Fruit fly (Drosophila melanogaster) whole organism, embryonic: Measurements from ENCODE around the gene CG46465.

ENCODE experiments used
- ATbp ChIP-seq: fragments of 200-800 bp; sonication (Bioruptor generic); optimal IDR thresholded peaks from 2 replicates; lab custom pipeline; 2017; ENCODE audit warnings: missing biosample characterization, mild to moderate bottlenecking, missing genetic modification characterization, missing genetic modification reagents
- Atf-2 ChIP-seq: fragments of 200-800 bp; sonication (Bioruptor generic); optimal IDR thresholded peaks from 2 replicates; lab custom pipeline; 2016; ENCODE audit warnings: missing biosample characterization, missing genetic modification characterization
- B-H2 ChIP-seq: fragments of 200-800 bp; sonication (Bioruptor generic); optimal IDR thresholded peaks from 2 replicates; lab custom pipeline; 2018; ENCODE audit warnings: missing biosample characterization, mild to moderate bottlenecking, missing genetic modification characterization
- Bdp1 ChIP-seq: fragments of 200-800 bp; sonication (Bioruptor generic); optimal IDR thresholded peaks from 3 replicates; lab custom pipeline; 2016; ENCODE audit warnings: missing biosample characterization, missing genetic modification characterization
- CG11085 ChIP-seq: fragments of 200-800 bp; sonication (Bioruptor generic); IDR thresholded peaks from 2 replicates; pipeline ENCODE4 v1.3.6; 2022; ENCODE audit warnings: missing biosample characterization, missing genetic modification characterization
- CG12236 ChIP-seq: fragments of 200-800 bp; sonication (Bioruptor generic); optimal IDR thresholded peaks from 2 replicates; lab custom pipeline; 2016; ENCODE audit warnings: missing biosample characterization, missing genetic modification characterization
- CG17328 ChIP-seq: fragments of 200-800 bp; sonication (Bioruptor generic); IDR thresholded peaks from 2 replicates; pipeline ENCODE4 v1.3.6; 2022; ENCODE audit warnings: missing biosample characterization, missing genetic modification characterization
- CG17568 ChIP-seq: fragments of 200-800 bp; sonication (Bioruptor generic); optimal IDR thresholded peaks from 2 replicates; lab custom pipeline; 2018; ENCODE audit warnings: missing biosample characterization, mild to moderate bottlenecking, missing genetic modification characterization, moderate library complexity
- CG18619 ChIP-seq: fragments of 200-800 bp; sonication (Bioruptor generic); optimal IDR thresholded peaks from 3 replicates; lab custom pipeline; 2017; ENCODE audit warnings: missing biosample characterization, mild to moderate bottlenecking, missing genetic modification characterization
- CG30431 ChIP-seq: fragments of 200-800 bp; sonication (Bioruptor generic); optimal IDR thresholded peaks from 2 replicates; lab custom pipeline; 2017; ENCODE audit warnings: missing biosample characterization, missing genetic modification characterization
- CG4820 ChIP-seq: fragments of 200-800 bp; sonication (Bioruptor generic); optimal IDR thresholded peaks from 3 replicates; lab custom pipeline; 2016; ENCODE audit warnings: missing biosample characterization, missing genetic modification characterization
- CG6175 ChIP-seq: fragments of 200-800 bp; sonication (Bioruptor generic); IDR thresholded peaks from 3 replicates; pipeline ENCODE4 v1.3.6; 2022; ENCODE audit warnings: missing biosample characterization, missing genetic modification characterization
- CG6654 ChIP-seq: fragments of 200-800 bp; sonication (Bioruptor generic); optimal IDR thresholded peaks from 2 replicates; lab custom pipeline; 2017; ENCODE audit warnings: missing biosample characterization, mild to moderate bottlenecking, missing genetic modification characterization
- CG8924 ChIP-seq: fragments of 200-800 bp; optimal IDR thresholded peaks from 3 replicates; lab custom pipeline; 2019; ENCODE audit warnings: missing biosample characterization, mild to moderate bottlenecking, missing genetic modification characterization, moderate library complexity
- CHES-1-like ChIP-seq: fragments of 200-800 bp; sonication (Bioruptor generic); optimal IDR thresholded peaks from 2 replicates; lab custom pipeline; 2016; ENCODE audit warnings: missing biosample characterization, missing genetic modification characterization
- D19A ChIP-seq: fragments of 200-800 bp; optimal IDR thresholded peaks from 3 replicates; lab custom pipeline; 2019; ENCODE audit warnings: missing biosample characterization, mild to moderate bottlenecking, missing genetic modification characterization, moderate library complexity
- Ets65A ChIP-seq: fragments of 200-800 bp; sonication (Bioruptor generic); peaks from one replicate; lab custom pipeline; 2016; ENCODE audit warnings: missing biosample characterization, missing genetic modification characterization
- H15 ChIP-seq: fragments of 200-800 bp; sonication (Bioruptor generic); IDR thresholded peaks from 3 replicates; pipeline ENCODE4 v1.3.6; 2022; ENCODE audit warnings: missing biosample characterization, missing genetic modification characterization
- H2.0 ChIP-seq: fragments of 200-800 bp; sonication (Bioruptor generic); IDR thresholded peaks from 2 replicates; pipeline ENCODE4 v1.3.6; 2022; ENCODE audit warnings: missing biosample characterization, missing genetic modification characterization
- HmgZ ChIP-seq: fragments of 200-800 bp; sonication (Bioruptor generic); optimal IDR thresholded peaks from 2 replicates; lab custom pipeline; 2018; ENCODE audit warnings: missing biosample characterization, mild to moderate bottlenecking, missing genetic modification characterization
- Hr51 ChIP-seq, 2 experiments: fragments of 200-800 bp; sonication (Bioruptor generic); optimal IDR thresholded peaks; 2 replicates in 1 of 2; 3 replicates in 1 of 2; lab custom pipeline; 2016 to 2018; ENCODE audit warnings: missing biosample characterization in 2 of 2, missing genetic modification characterization in 2 of 2, mild to moderate bottlenecking in 1 of 2, moderate library complexity in 1 of 2
- Oaz ChIP-seq: fragments of 200-800 bp; sonication (Bioruptor generic); IDR thresholded peaks from 2 replicates; pipeline ENCODE4 v1.3.6; 2022; ENCODE audit warnings: missing biosample characterization, missing genetic modification characterization
- Oli ChIP-seq: fragments of 200-800 bp; sonication (Bioruptor generic); optimal IDR thresholded peaks from 2 replicates; lab custom pipeline; 2018; ENCODE audit warnings: missing biosample characterization, mild to moderate bottlenecking, missing genetic modification characterization, moderate library complexity
- Rfx ChIP-seq: fragments of 200-800 bp; sonication (Bioruptor generic); IDR thresholded peaks from 2 replicates; pipeline ENCODE4 v1.3.6; 2022; ENCODE audit warnings: missing biosample characterization, missing genetic modification characterization
- Sox102F ChIP-seq: fragments of 200-800 bp; sonication (Bioruptor generic); optimal IDR thresholded peaks from 2 replicates; lab custom pipeline; 2018; ENCODE audit warnings: missing biosample characterization, mild to moderate bottlenecking, missing genetic modification characterization, moderate library complexity
- Trl ChIP-seq, 3 experiments: fragments of >200 bp in 2 of 3; fragments of 200-800 bp in 1 of 3; sonication (Bioruptor generic) in 1 of 3; optimal IDR thresholded peaks; 2 replicates in 1 of 3; 3 replicates in 2 of 3; lab custom pipeline; 2016 to 2017; ENCODE audit warnings: missing biosample characterization in 1 of 3, missing genetic modification characterization in 1 of 3
- ap ChIP-seq: fragments of 200-800 bp; sonication (Bioruptor generic); IDR thresholded peaks from 2 replicates; pipeline ENCODE4 v1.3.6; 2022; ENCODE audit warnings: missing biosample characterization, missing genetic modification characterization
- bbx ChIP-seq: fragments of 200-800 bp; sonication (Bioruptor generic); IDR thresholded peaks from 2 replicates; pipeline ENCODE4 v1.3.6; 2022; ENCODE audit warnings: missing biosample characterization, missing genetic modification characterization; ENCODE audit not compliant: partially characterized antibody
- cg ChIP-seq: fragments of 200-800 bp; sonication (Bioruptor generic); optimal IDR thresholded peaks from 3 replicates; lab custom pipeline; 2019; ENCODE audit warnings: missing biosample characterization, mild to moderate bottlenecking, missing genetic modification characterization, moderate library complexity
- crol ChIP-seq: fragments of 200-800 bp; sonication (Bioruptor generic); IDR thresholded peaks from 2 replicates; pipeline ENCODE4 v1.3.6; 2022; ENCODE audit warnings: missing biosample characterization, missing genetic modification characterization
- da ChIP-seq: fragments of 200-800 bp; sonication (Bioruptor generic); optimal IDR thresholded peaks from 2 replicates; lab custom pipeline; 2016; ENCODE audit warnings: missing biosample characterization, missing genetic modification characterization
- dpn ChIP-seq, 2 experiments: fragments of 200-800 bp; sonication (Bioruptor generic); optimal IDR thresholded peaks; 3 replicates each; lab custom pipeline; 2016; ENCODE audit warnings: missing biosample characterization in 2 of 2, missing genetic modification characterization in 2 of 2
- en ChIP-seq: fragments of 200-800 bp; sonication (Bioruptor generic); optimal IDR thresholded peaks from 2 replicates; lab custom pipeline; 2016; ENCODE audit warnings: missing biosample characterization, missing genetic modification characterization
- fd96Cb ChIP-seq: fragments of 200-800 bp; sonication (Bioruptor generic); optimal IDR thresholded peaks from 2 replicates; lab custom pipeline; 2018; ENCODE audit warnings: missing biosample characterization, mild to moderate bottlenecking, missing genetic modification characterization, moderate library complexity
- ftz-f1 ChIP-seq: fragments of 200-800 bp; sonication (Bioruptor generic); optimal IDR thresholded peaks from 2 replicates; lab custom pipeline; 2016; ENCODE audit warnings: missing biosample characterization, missing genetic modification characterization
- gcm2 ChIP-seq: fragments of 200-800 bp; sonication (Bioruptor generic); optimal IDR thresholded peaks from 2 replicates; lab custom pipeline; 2016; ENCODE audit warnings: missing biosample characterization, missing genetic modification characterization
- gem ChIP-seq: fragments of 200-800 bp; sonication (Bioruptor generic); optimal IDR thresholded peaks from 2 replicates; lab custom pipeline; 2019; ENCODE audit warnings: missing biosample characterization, mild to moderate bottlenecking, missing genetic modification characterization, moderate library complexity
- her ChIP-seq: fragments of 200-800 bp; sonication (Bioruptor generic); optimal IDR thresholded peaks from 2 replicates; lab custom pipeline; 2016; ENCODE audit warnings: missing biosample characterization, missing genetic modification characterization
- kni ChIP-seq: fragments of 200-800 bp; sonication (Bioruptor generic); optimal IDR thresholded peaks from 3 replicates; lab custom pipeline; 2017; ENCODE audit warnings: mild to moderate bottlenecking, missing biosample characterization, missing genetic modification reagents, missing genetic modification characterization
- lola ChIP-seq, 3 experiments: fragments of >200 bp in 2 of 3; fragments of 200-800 bp in 1 of 3; sonication (Bioruptor generic) in 1 of 3; optimal IDR thresholded peaks; 2 replicates each; lab custom pipeline; 2017 to 2019; ENCODE audit warnings: missing biosample characterization in 3 of 3, missing genetic modification characterization in 3 of 3, mild to moderate bottlenecking in 1 of 3, moderate library complexity in 1 of 3
- nmo ChIP-seq: fragments of 200-800 bp; sonication (Bioruptor generic); optimal IDR thresholded peaks from 2 replicates; lab custom pipeline; 2018; ENCODE audit warnings: missing biosample characterization, mild to moderate bottlenecking, missing genetic modification characterization, moderate library complexity
- phol ChIP-seq: fragments of 200-800 bp; sonication (Bioruptor generic); optimal IDR thresholded peaks from 3 replicates; lab custom pipeline; 2018; ENCODE audit warnings: missing biosample characterization, mild to moderate bottlenecking, missing genetic modification characterization, moderate library complexity
- rib ChIP-seq: fragments of 200-800 bp; sonication (Bioruptor generic); IDR thresholded peaks from 2 replicates; pipeline ENCODE4 v1.3.6; 2022; ENCODE audit warnings: missing biosample characterization, missing genetic modification characterization
- sim ChIP-seq: fragments of 200-800 bp; sonication (Bioruptor generic); IDR thresholded peaks from 2 replicates; pipeline ENCODE4 v1.3.6; 2022; ENCODE audit warnings: missing biosample characterization, missing genetic modification characterization
- vfl ChIP-seq: fragments of 200-800 bp; sonication (Bioruptor generic); optimal IDR thresholded peaks from 2 replicates; lab custom pipeline; 2016; ENCODE audit warnings: missing biosample characterization, missing genetic modification characterization
- zen ChIP-seq: fragments of 200-800 bp; sonication (Bioruptor generic); optimal IDR thresholded peaks from 3 replicates; lab custom pipeline; 2018; ENCODE audit warnings: missing biosample characterization, mild to moderate bottlenecking, missing genetic modification characterization, moderate library complexity

Gene CG46465

DNA sequence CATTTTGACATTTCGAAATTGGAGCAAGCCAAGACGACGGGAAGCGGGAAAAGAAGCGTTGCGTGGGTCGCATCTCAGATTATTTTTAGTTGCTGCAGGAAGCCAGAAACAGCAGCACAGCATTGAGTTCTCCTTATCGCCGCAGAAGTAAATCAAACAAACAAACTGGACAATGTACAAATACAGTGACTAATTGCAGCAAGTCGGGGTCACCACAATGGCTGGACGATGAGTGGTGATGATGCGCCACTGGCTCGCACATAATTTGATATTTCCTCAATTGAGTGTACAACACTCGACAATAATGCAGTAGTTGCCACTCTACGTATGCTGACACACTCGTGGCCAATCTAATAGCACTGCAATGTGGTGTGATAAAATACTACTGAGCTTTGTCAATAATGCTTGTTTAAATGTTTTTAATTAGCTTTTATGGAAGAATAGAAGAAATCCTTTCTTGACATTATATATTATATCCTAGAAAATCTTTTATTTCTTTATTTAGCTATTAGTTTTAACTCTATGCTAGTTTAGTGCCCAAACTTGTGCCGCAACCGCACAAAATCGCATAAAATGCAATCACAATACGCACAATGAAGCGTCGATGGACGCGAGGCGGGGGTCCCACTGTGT lies 10.2 kb upstream of the CG46465 start (continued):
- TF ChIP-seq gem (tag; lab: Kevin White, UChicago) (peak; percentile 69), H2.0 (GFP tag; lab: Robert Waterston, UW) (peak; percentile 38; the same call in 1 of the 2 replicates), da (GFP tag; lab: Kevin White, UChicago) (no peak), B-H2 (GFP tag; lab: Kevin White, UChicago) (no peak), CG30431 (peak; percentile 25), CG17328 (GFP tag; lab: Robert Waterston, UW) (peak; percentile 45), lola (GFP tag; optimal IDR thresholded peaks at IDR 0.05; lab: Kevin White, UChicago) (peak in 1 of 3 experiments; percentile 40), HmgZ (tag; lab: Kevin White, UChicago) (no peak), D19A (tag; lab: Kevin White, UChicago) (peak; percentile 26), CG4820 (GFP tag; lab: Kevin White, UChicago) (peak; percentile 18), CG6175 (GFP tag; lab: Robert Waterston, UW) (no peak)

DNA sequence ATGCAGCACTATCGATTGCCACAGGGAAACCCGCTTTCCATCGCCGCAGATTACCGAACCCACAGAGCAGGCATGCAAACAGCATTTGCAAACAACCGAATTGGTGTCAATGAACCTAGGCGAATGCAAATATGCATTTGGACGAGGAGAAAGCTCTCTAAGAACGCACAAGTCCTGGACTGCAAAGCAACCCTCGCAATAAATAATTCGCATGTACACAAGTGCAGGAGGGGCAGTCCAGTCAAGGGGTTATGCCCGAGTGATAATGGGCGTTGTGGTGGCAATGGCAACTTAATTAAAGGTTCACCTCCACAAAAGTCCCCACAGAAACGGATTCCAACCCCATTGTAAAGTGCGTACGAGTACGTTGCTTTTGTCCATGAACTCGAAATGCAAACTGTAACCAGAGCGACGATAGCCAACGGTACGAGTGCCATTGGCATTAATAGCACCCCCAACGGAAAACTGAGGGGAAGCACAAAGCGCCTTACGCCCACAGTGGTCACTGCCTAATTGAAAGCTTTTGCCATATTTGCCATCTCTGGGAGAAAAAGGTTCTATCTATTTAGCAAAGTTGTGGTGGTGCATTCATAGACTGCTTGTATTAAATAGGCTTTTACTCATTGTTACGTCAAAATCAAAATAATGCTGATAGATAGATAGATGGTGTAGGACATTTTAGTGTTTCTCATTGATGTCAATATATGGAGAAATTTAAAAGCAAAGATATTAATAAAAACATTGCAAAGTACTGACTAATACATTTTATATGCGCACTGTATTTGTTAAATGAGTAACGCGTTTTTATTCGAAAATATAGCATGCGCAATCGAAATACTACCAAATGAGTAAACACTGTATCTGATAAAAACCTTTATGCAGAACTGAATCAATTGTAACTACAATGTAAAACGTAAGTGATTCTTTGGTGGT lies 9.2 kb upstream of the CG46465 start:
- TF ChIP-seq Oaz, result no peak
- no peak for TF ChIP-seq Bdp1 (GFP tag; lab: Kevin White, UChicago)
- no peak for TF ChIP-seq kni (GFP tag; lab: Kevin White, UChicago)
- TF ChIP-seq Ets65A, result no peak
- peak; percentile 41 for TF ChIP-seq gem (tag; lab: Kevin White, UChicago)
- no peak for TF ChIP-seq CG18619 (GFP tag; lab: Kevin White, UChicago)
- no peak for TF ChIP-seq fd96Cb (tag; lab: Kevin White, UChicago)
- TF ChIP-seq gcm2 (GFP tag; lab: Kevin White, UChicago), result no peak
- peak; percentile 1 for TF ChIP-seq CG8924 (tag; lab: Kevin White, UChicago)
- no peak for TF ChIP-seq ATbp (GFP tag; lab: Kevin White, UChicago)
- no peak for TF ChIP-seq CHES-1-like
- no peak for TF ChIP-seq CG6654 (GFP tag; lab: Kevin White, UChicago)
- no peak for TF ChIP-seq Atf-2 (GFP tag; lab: Kevin White, UChicago)
- TF ChIP-seq H15, result no peak
- no peak for TF ChIP-seq vfl
- TF ChIP-seq CG12236 (GFP tag; lab: Kevin White, UChicago), result no peak
- TF ChIP-seq sim (GFP tag; lab: Robert Waterston, UW), result no peak
- no peak for TF ChIP-seq crol
- peak; percentile 16 for TF ChIP-seq nmo
- TF ChIP-seq cg (GFP tag; lab: Kevin White, UChicago), result no peak
- TF ChIP-seq her (GFP tag; lab: Kevin White, UChicago), result no peak
- TF ChIP-seq Sox102F (GFP tag; lab: Kevin White, UChicago), result peak; percentile 3
- TF ChIP-seq CG11085 (GFP tag; lab: Robert Waterston, UW), result no peak
- peak; percentile 17 for TF ChIP-seq phol (tag; lab: Kevin White, UChicago)
- TF ChIP-seq bbx (GFP tag; lab: Robert Waterston, UW), result no peak
- TF ChIP-seq CG17568 (GFP tag; lab: Kevin White, UChicago), result no peak
- TF ChIP-seq Oli (tag; lab: Kevin White, UChicago), result no peak
- no peak for TF ChIP-seq rib
- no peak for TF ChIP-seq Rfx (GFP tag; lab: Robert Waterston, UW)
- TF ChIP-seq en (GFP tag; lab: Kevin White, UChicago), result no peak
- TF ChIP-seq ftz-f1 (GFP tag; lab: Kevin White, UChicago), result no peak
- no peak for TF ChIP-seq Trl (optimal IDR thresholded peaks at IDR 0.05; lab: Kevin White, UChicago)
- TF ChIP-seq Trl (GFP tag; optimal IDR thresholded peaks at IDR 0.05; lab: Kevin White, UChicago), result no peak
- no peak for TF ChIP-seq dpn (GFP tag; optimal IDR thresholded peaks at IDR 0.05; lab: Kevin White, UChicago)
- peak in 1 of 2 experiments; percentile 15 for TF ChIP-seq Hr51 (GFP tag; optimal IDR thresholded peaks at IDR 0.05; lab: Kevin White, UChicago)
- TF ChIP-seq ap (GFP tag; lab: Robert Waterston, UW), result no peak
- no peak for TF ChIP-seq zen
